Fruit fly (Drosophila melanogaster) whole organism, embryonic: ENCODE data around the gene CG5181.

ENCODE experiments used
- Atf-2 ChIP-seq: fragments of 200-800 bp; sonication (Bioruptor generic); optimal IDR thresholded peaks from 2 replicates; lab custom pipeline; 2016; ENCODE audit warnings: missing biosample characterization, missing genetic modification characterization
- B-H1 ChIP-seq: fragments of 200-800 bp; sonication (Bioruptor generic); IDR thresholded peaks from 3 replicates; pipeline ENCODE4 v1.3.6; 2022; ENCODE audit warnings: missing biosample characterization, missing genetic modification characterization
- BEAF-32 ChIP-seq: fragments of 200-800 bp; sonication (Bioruptor generic); optimal IDR thresholded peaks from 3 replicates; lab custom pipeline; 2017; ENCODE audit warnings: missing biosample characterization, missing genetic modification characterization, mild to moderate bottlenecking, moderate library complexity, missing genetic modification reagents
- CG10147 ChIP-seq: fragments of 200-800 bp; sonication (Bioruptor generic); optimal IDR thresholded peaks from 2 replicates; lab custom pipeline; 2019; ENCODE audit warnings: missing biosample characterization, mild to moderate bottlenecking, missing genetic modification characterization, moderate library complexity
- CG10209 ChIP-seq: fragments of 200-800 bp; sonication (Bioruptor generic); optimal IDR thresholded peaks from 3 replicates; lab custom pipeline; 2017; ENCODE audit warnings: missing biosample characterization, mild to moderate bottlenecking, missing genetic modification characterization, missing genetic modification reagents
- CG11398 ChIP-seq: fragments of 200-800 bp; sonication (Bioruptor generic); optimal IDR thresholded peaks from 2 replicates; lab custom pipeline; 2016; ENCODE audit warnings: missing biosample characterization, missing genetic modification characterization
- CG14441 ChIP-seq: fragments of 200-800 bp; sonication (Bioruptor generic); IDR thresholded peaks from 2 replicates; pipeline ENCODE4 v1.3.6; 2022; ENCODE audit warnings: missing biosample characterization, missing genetic modification characterization
- CG14710 ChIP-seq: fragments of 200-800 bp; sonication (Bioruptor generic); optimal IDR thresholded peaks from 3 replicates; lab custom pipeline; 2019; ENCODE audit warnings: missing biosample characterization, mild to moderate bottlenecking, missing genetic modification characterization, moderate library complexity
- CG14965 ChIP-seq: fragments of 200-800 bp; sonication (Bioruptor generic); optimal IDR thresholded peaks from 2 replicates; lab custom pipeline; 2016; ENCODE audit warnings: missing biosample characterization, missing genetic modification characterization, borderline replicate concordance
- CG15479 ChIP-seq: fragments of 200-800 bp; sonication (Bioruptor generic); optimal IDR thresholded peaks from 3 replicates; lab custom pipeline; 2019; ENCODE audit warnings: missing biosample characterization, mild to moderate bottlenecking, missing genetic modification characterization, moderate library complexity
- CG15514 ChIP-seq: fragments of 200-800 bp; sonication (Bioruptor generic); optimal IDR thresholded peaks from 3 replicates; lab custom pipeline; 2017; ENCODE audit warnings: missing biosample characterization, missing genetic modification characterization, mild to moderate bottlenecking, moderate library complexity, missing genetic modification reagents
- CG1602 ChIP-seq: fragments of 200-800 bp; sonication (Bioruptor generic); optimal IDR thresholded peaks from 3 replicates; lab custom pipeline; 2016; ENCODE audit warnings: missing biosample characterization, missing genetic modification characterization
- CG16863 ChIP-seq: fragments of 200-800 bp; sonication (Bioruptor generic); optimal IDR thresholded peaks from 3 replicates; lab custom pipeline; 2016; ENCODE audit warnings: missing biosample characterization, missing genetic modification characterization
- CG17186 ChIP-seq: fragments of 200-800 bp; sonication (Bioruptor generic); optimal IDR thresholded peaks from 3 replicates; lab custom pipeline; 2017; ENCODE audit warnings: missing biosample characterization, missing genetic modification reagents, missing genetic modification characterization
- CG17361 ChIP-seq: fragments of 200-800 bp; sonication (Bioruptor generic); IDR thresholded peaks from 3 replicates; pipeline ENCODE4 v1.3.6; 2022; ENCODE audit warnings: missing biosample characterization, missing genetic modification characterization
- CG18619 ChIP-seq: fragments of 200-800 bp; sonication (Bioruptor generic); optimal IDR thresholded peaks from 3 replicates; lab custom pipeline; 2017; ENCODE audit warnings: missing biosample characterization, mild to moderate bottlenecking, missing genetic modification characterization
- CG2712 ChIP-seq: fragments of 200-800 bp; optimal IDR thresholded peaks from 3 replicates; lab custom pipeline; 2019; ENCODE audit warnings: missing biosample characterization, mild to moderate bottlenecking, missing genetic modification characterization, moderate library complexity
- CG32772 ChIP-seq: fragments of 200-800 bp; sonication (Bioruptor generic); IDR thresholded peaks from 2 replicates; pipeline ENCODE4 v1.3.6; 2022; ENCODE audit warnings: missing biosample characterization, missing genetic modification characterization
- CG3281 ChIP-seq: fragments of 200-800 bp; sonication (Bioruptor generic); optimal IDR thresholded peaks from 3 replicates; lab custom pipeline; 2017; ENCODE audit warnings: missing biosample characterization, mild to moderate bottlenecking, missing genetic modification characterization
- CG33213 ChIP-seq: fragments of 200-800 bp; sonication (Bioruptor generic); optimal IDR thresholded peaks from 3 replicates; lab custom pipeline; 2016; ENCODE audit warnings: missing biosample characterization, missing genetic modification characterization
- CG34422 ChIP-seq: fragments of 200-800 bp; sonication (Bioruptor generic); IDR thresholded peaks from 3 replicates; pipeline ENCODE4 v1.3.6; 2022; ENCODE audit warnings: missing biosample characterization, missing genetic modification characterization
- CG3847 ChIP-seq: fragments of 200-800 bp; sonication (Bioruptor generic); IDR thresholded peaks from 2 replicates; pipeline ENCODE4 v1.3.6; 2022; ENCODE audit warnings: missing biosample characterization, missing genetic modification characterization
- CG6272 ChIP-seq: fragments of 200-800 bp; sonication (Bioruptor generic); IDR thresholded peaks from 2 replicates; pipeline ENCODE4 v1.3.6; 2022; ENCODE audit warnings: missing biosample characterization, missing genetic modification characterization
- CG7745 ChIP-seq: fragments of 200-800 bp; sonication (Bioruptor generic); optimal IDR thresholded peaks from 2 replicates; lab custom pipeline; 2018; ENCODE audit warnings: missing biosample characterization, mild to moderate bottlenecking, missing genetic modification characterization, moderate library complexity
- CrebB ChIP-seq: fragments of 200-800 bp; sonication (Bioruptor generic); optimal IDR thresholded peaks from 3 replicates; lab custom pipeline; 2018; ENCODE audit warnings: missing biosample characterization, mild to moderate bottlenecking, missing genetic modification characterization
- D ChIP-seq, 2 experiments: fragments of 200-800 bp in 1 of 2; fragments of >200 bp in 1 of 2; sonication (Bioruptor generic) in 1 of 2; optimal IDR thresholded peaks; 2 replicates in 1 of 2; 3 replicates in 1 of 2; lab custom pipeline; 2017; ENCODE audit warnings: mild to moderate bottlenecking in 1 of 2, missing biosample characterization in 1 of 2, missing genetic modification characterization in 1 of 2, missing genetic modification reagents in 1 of 2
- Doc2 ChIP-seq: fragments of 200-800 bp; sonication (Bioruptor generic); IDR thresholded peaks from 2 replicates; pipeline ENCODE4 v1.3.6; 2022; ENCODE audit warnings: missing biosample characterization, missing genetic modification characterization
- MESR4 ChIP-seq: fragments of 200-800 bp; sonication (Bioruptor generic); optimal IDR thresholded peaks from 2 replicates; lab custom pipeline; 2018; ENCODE audit warnings: missing biosample characterization, mild to moderate bottlenecking, missing genetic modification characterization, moderate library complexity
- Meics ChIP-seq: fragments of 200-800 bp; sonication (Bioruptor generic); optimal IDR thresholded peaks from 2 replicates; lab custom pipeline; 2017; ENCODE audit warnings: missing biosample characterization, mild to moderate bottlenecking, missing genetic modification characterization
- Opbp ChIP-seq: fragments of 200-800 bp; sonication (Bioruptor generic); IDR thresholded peaks from 3 replicates; pipeline ENCODE4 v1.3.6; 2022; ENCODE audit warnings: missing biosample characterization, missing genetic modification characterization; ENCODE audit not compliant: partially characterized antibody
- PHDP ChIP-seq: fragments of 200-800 bp; sonication (Bioruptor generic); optimal IDR thresholded peaks from 3 replicates; lab custom pipeline; 2018; ENCODE audit warnings: missing biosample characterization, mild to moderate bottlenecking, missing genetic modification characterization, moderate library complexity
- Sry-δ ChIP-seq: fragments of 200-800 bp; sonication (Bioruptor generic); optimal IDR thresholded peaks from 2 replicates; lab custom pipeline; 2016; ENCODE audit warnings: missing biosample characterization, missing genetic modification characterization
- Vsx1 ChIP-seq: fragments of 200-800 bp; sonication (Bioruptor generic); optimal IDR thresholded peaks from 2 replicates; lab custom pipeline; 2017; ENCODE audit warnings: missing biosample characterization, mild to moderate bottlenecking, missing genetic modification characterization, missing genetic modification reagents
- Xrp1 ChIP-seq: fragments of 200-800 bp; sonication (Bioruptor generic); IDR thresholded peaks from 2 replicates; pipeline ENCODE4 v1.3.6; 2022; ENCODE audit warnings: missing biosample characterization, missing genetic modification characterization
- ac ChIP-seq: fragments of 200-800 bp; sonication (Bioruptor generic); optimal IDR thresholded peaks from 3 replicates; lab custom pipeline; 2017; ENCODE audit warnings: missing biosample characterization, mild to moderate bottlenecking, missing genetic modification characterization
- al ChIP-seq: fragments of 200-800 bp; sonication (Bioruptor generic); IDR thresholded peaks from 2 replicates; pipeline ENCODE4 v1.3.6; 2022; ENCODE audit warnings: missing biosample characterization, missing genetic modification characterization
- disco-r ChIP-seq: fragments of 200-800 bp; sonication (Bioruptor generic); optimal IDR thresholded peaks from 2 replicates; lab custom pipeline; 2016; ENCODE audit warnings: missing biosample characterization, missing genetic modification characterization
- fd96Cb ChIP-seq: fragments of 200-800 bp; sonication (Bioruptor generic); optimal IDR thresholded peaks from 2 replicates; lab custom pipeline; 2018; ENCODE audit warnings: missing biosample characterization, mild to moderate bottlenecking, missing genetic modification characterization, moderate library complexity
- gt ChIP-seq: fragments of 200-800 bp; sonication (Bioruptor generic); IDR thresholded peaks from 2 replicates; pipeline ENCODE4 v1.3.6; 2022; ENCODE audit warnings: missing biosample characterization, missing genetic modification characterization
- hb ChIP-seq: fragments of 200-800 bp; sonication (Bioruptor generic); IDR thresholded peaks from 3 replicates; pipeline ENCODE4 v1.3.6; 2022; ENCODE audit warnings: missing biosample characterization, missing genetic modification characterization; ENCODE audit not compliant: partially characterized antibody
- lola ChIP-seq, 3 experiments: fragments of >200 bp in 2 of 3; fragments of 200-800 bp in 1 of 3; sonication (Bioruptor generic) in 1 of 3; optimal IDR thresholded peaks; 2 replicates each; lab custom pipeline; 2017 to 2019; ENCODE audit warnings: missing biosample characterization in 3 of 3, missing genetic modification characterization in 3 of 3, mild to moderate bottlenecking in 1 of 3, moderate library complexity in 1 of 3
- mam ChIP-seq: fragments of 200-800 bp; sonication (Bioruptor generic); optimal IDR thresholded peaks from 3 replicates; lab custom pipeline; 2016; ENCODE audit warnings: missing biosample characterization, missing genetic modification characterization
- onecut ChIP-seq: fragments of 200-800 bp; sonication (Bioruptor generic); IDR thresholded peaks from 2 replicates; pipeline ENCODE4 v1.3.6; 2022; ENCODE audit warnings: missing biosample characterization, missing genetic modification characterization
- sc ChIP-seq, 3 experiments: fragments of >200 bp in 2 of 3; fragments of 200-800 bp in 1 of 3; sonication (Bioruptor generic) in 1 of 3; optimal IDR thresholded peaks; 2 replicates in 2 of 3; 3 replicates in 1 of 3; lab custom pipeline; 2017; ENCODE audit warnings: mild to moderate bottlenecking in 1 of 3, missing biosample characterization in 1 of 3, missing genetic modification characterization in 1 of 3, missing genetic modification reagents in 1 of 3
- sens-2 ChIP-seq: fragments of 200-800 bp; sonication (Bioruptor generic); IDR thresholded peaks from 2 replicates; pipeline ENCODE4 v1.3.6; 2022; ENCODE audit warnings: missing biosample characterization, missing genetic modification characterization
- tgo ChIP-seq: fragments of 200-800 bp; sonication (Bioruptor generic); IDR thresholded peaks from 3 replicates; pipeline ENCODE4 v1.3.6; 2022; ENCODE audit warnings: missing biosample characterization, missing genetic modification characterization
- toy ChIP-seq: fragments of 200-800 bp; sonication (Bioruptor generic); IDR thresholded peaks from 2 replicates; pipeline ENCODE4 v1.3.6; 2022; ENCODE audit warnings: missing biosample characterization, missing genetic modification characterization

The CG5181 gene

dm6 chr2L:7433957-7434736, 24.5 kb upstream of the CG5181 start (continued):
- TF ChIP-seq CG1602 (GFP tag; lab: Kevin White, UChicago) (peak; percentile 13), CG3281 (GFP tag; lab: Kevin White, UChicago) (peak; percentile 74), CG17361 (GFP tag; lab: Robert Waterston, UW) (peak; percentile 69), onecut (GFP tag; lab: Robert Waterston, UW) (peak; percentile 65), B-H1 (peak; percentile 71), CG14710 (tag; lab: Kevin White, UChicago) (no peak), CG10209 (GFP tag; lab: Kevin White, UChicago) (peak; percentile 78), MESR4 (GFP tag; lab: Kevin White, UChicago) (no peak), Doc2 (GFP tag; lab: Robert Waterston, UW) (no peak), Meics (peak; percentile 80), CG15479 (GFP tag; lab: Kevin White, UChicago) (no peak), toy (GFP tag; lab: Robert Waterston, UW) (peak; percentile 69), sens-2 (GFP tag; lab: Robert Waterston, UW) (peak; percentile 13; the same call in 1 of the 2 replicates), CG32772 (GFP tag; lab: Robert Waterston, UW) (peak; percentile 49; the same call in 1 of the 2 replicates), CrebB (tag; lab: Kevin White, UChicago) (peak; percentile 63), CG6272 (GFP tag; lab: Robert Waterston, UW) (no peak), Vsx1 (GFP tag; lab: Kevin White, UChicago) (peak; percentile 59), BEAF-32 (GFP tag; lab: Kevin White, UChicago) (no peak), gt (GFP tag; lab: Robert Waterston, UW) (no peak), disco-r (GFP tag; lab: Kevin White, UChicago) (no peak), CG14441 (GFP tag; lab: Robert Waterston, UW) (peak; percentile 75), lola (GFP tag; optimal IDR thresholded peaks at IDR 0.05; lab: Kevin White, UChicago) (peak in 1 of 3 experiments; percentile 32), hb (GFP tag; lab: Robert Waterston, UW) (no peak), Xrp1 (GFP tag; lab: Robert Waterston, UW) (peak; percentile 71), Sry-δ (GFP tag; lab: Kevin White, UChicago) (no peak), CG16863 (GFP tag; lab: Kevin White, UChicago) (peak; percentile 1), mam (peak; percentile 46), sc (optimal IDR thresholded peaks at IDR 0.05; lab: Kevin White, UChicago) (no peak), sc (GFP tag; optimal IDR thresholded peaks at IDR 0.05; lab: Kevin White, UChicago) (peak; percentile 22), fd96Cb (tag; lab: Kevin White, UChicago) (peak; percentile 63), Atf-2 (GFP tag; lab: Kevin White, UChicago) (no peak), tgo (GFP tag; lab: Robert Waterston, UW) (peak; percentile 89), CG18619 (GFP tag; lab: Kevin White, UChicago) (peak; percentile 74), CG10147 (GFP tag; lab: Kevin White, UChicago) (peak; percentile 18), CG7745 (tag; lab: Kevin White, UChicago) (no peak), Opbp (GFP tag; lab: Robert Waterston, UW) (no peak), D (optimal IDR thresholded peaks at IDR 0.05; lab: Kevin White, UChicago) (no peak), D (GFP tag; optimal IDR thresholded peaks at IDR 0.05; lab: Kevin White, UChicago) (peak; percentile 10), CG2712 (tag; lab: Kevin White, UChicago) (peak; percentile 31), CG33213 (GFP tag; lab: Kevin White, UChicago) (no peak), CG34422 (GFP tag; lab: Robert Waterston, UW) (peak; percentile 50; the same call in 1 of the 3 replicates), CG3847 (peak; percentile 90), CG17186 (GFP tag; lab: Kevin White, UChicago) (no peak), CG11398 (GFP tag; lab: Kevin White, UChicago) (no peak), PHDP (tag; lab: Kevin White, UChicago) (peak; percentile 88), al (GFP tag; lab: Robert Waterston, UW) (peak; percentile 88), ac (no peak), CG15514 (GFP tag; lab: Kevin White, UChicago) (peak; percentile 48), CG14965 (GFP tag; lab: Kevin White, UChicago) (no peak)
